Fruit fly (Drosophila melanogaster) whole organism, embryonic: Measurements from ENCODE around the gene Sec61alpha.

ENCODE experiments used
- Antp ChIP-seq: fragments of 200-800 bp; sonication (Bioruptor generic); optimal IDR thresholded peaks from 3 replicates; lab custom pipeline; 2016; ENCODE audit warnings: missing biosample characterization, missing genetic modification characterization
- CG1024 ChIP-seq: fragments of 200-800 bp; sonication (Bioruptor generic); IDR thresholded peaks from 2 replicates; pipeline ENCODE4 v1.3.6; 2022; ENCODE audit warnings: missing biosample characterization, missing genetic modification characterization
- CG13296 ChIP-seq: fragments of 200-800 bp; sonication (Bioruptor generic); optimal IDR thresholded peaks from 3 replicates; lab custom pipeline; 2018; ENCODE audit warnings: missing biosample characterization, mild to moderate bottlenecking, missing genetic modification characterization
- CG14965 ChIP-seq: fragments of 200-800 bp; sonication (Bioruptor generic); optimal IDR thresholded peaks from 2 replicates; lab custom pipeline; 2016; ENCODE audit warnings: missing biosample characterization, missing genetic modification characterization, borderline replicate concordance
- CG15011 ChIP-seq: fragments of 200-800 bp; sonication (Bioruptor generic); optimal IDR thresholded peaks from 3 replicates; lab custom pipeline; 2018; ENCODE audit warnings: missing biosample characterization, mild to moderate bottlenecking, missing genetic modification characterization
- CG15696 ChIP-seq: fragments of 200-800 bp; sonication (Bioruptor generic); optimal IDR thresholded peaks from 2 replicates; lab custom pipeline; 2019; ENCODE audit warnings: missing biosample characterization, mild to moderate bottlenecking, missing genetic modification characterization, moderate library complexity
- CG1792 ChIP-seq: fragments of 200-800 bp; sonication (Bioruptor generic); optimal IDR thresholded peaks from 2 replicates; lab custom pipeline; 2016; ENCODE audit warnings: missing biosample characterization, missing genetic modification characterization
- CG33213 ChIP-seq: fragments of 200-800 bp; sonication (Bioruptor generic); optimal IDR thresholded peaks from 3 replicates; lab custom pipeline; 2016; ENCODE audit warnings: missing biosample characterization, missing genetic modification characterization
- CG33557 ChIP-seq: fragments of 200-800 bp; sonication (Bioruptor generic); optimal IDR thresholded peaks from 2 replicates; lab custom pipeline; 2019; ENCODE audit warnings: missing biosample characterization, mild to moderate bottlenecking, missing genetic modification characterization, moderate library complexity
- CG3995 ChIP-seq: fragments of 200-800 bp; sonication (Bioruptor generic); optimal IDR thresholded peaks from 3 replicates; lab custom pipeline; 2016; ENCODE audit warnings: missing biosample characterization, missing genetic modification characterization
- CG4360 ChIP-seq: fragments of 200-800 bp; sonication (Bioruptor generic); IDR thresholded peaks from 2 replicates; pipeline ENCODE4 v1.3.6; 2022; ENCODE audit warnings: missing biosample characterization, missing genetic modification characterization
- CG6175 ChIP-seq: fragments of 200-800 bp; sonication (Bioruptor generic); IDR thresholded peaks from 3 replicates; pipeline ENCODE4 v1.3.6; 2022; ENCODE audit warnings: missing biosample characterization, missing genetic modification characterization
- CG7357 ChIP-seq: fragments of 200-800 bp; sonication (Bioruptor generic); IDR thresholded peaks from 3 replicates; pipeline ENCODE4 v1.3.6; 2022; ENCODE audit warnings: missing biosample characterization, missing genetic modification characterization
- CG8359 ChIP-seq: fragments of 200-800 bp; sonication (Bioruptor generic); optimal IDR thresholded peaks from 2 replicates; lab custom pipeline; 2017; ENCODE audit warnings: missing biosample characterization, mild to moderate bottlenecking, missing genetic modification characterization, borderline replicate concordance
- Dref ChIP-seq: fragments of 200-800 bp; sonication (Bioruptor generic); IDR thresholded peaks from 2 replicates; pipeline ENCODE4 v1.3.6; 2022; ENCODE audit warnings: missing biosample characterization, missing genetic modification characterization
- Elba2 ChIP-seq: fragments of 200-800 bp; sonication (Bioruptor generic); optimal IDR thresholded peaks from 3 replicates; lab custom pipeline; 2016; ENCODE audit warnings: missing biosample characterization, missing genetic modification characterization
- Fer2 ChIP-seq: fragments of 200-800 bp; sonication (Bioruptor generic); optimal IDR thresholded peaks from 2 replicates; lab custom pipeline; 2018; ENCODE audit warnings: missing biosample characterization, mild to moderate bottlenecking, missing genetic modification characterization, moderate library complexity
- HLH4C ChIP-seq: fragments of 200-800 bp; sonication (Bioruptor generic); IDR thresholded peaks from 3 replicates; pipeline ENCODE4 v1.3.6; 2022; ENCODE audit warnings: missing biosample characterization, missing genetic modification characterization; ENCODE audit not compliant: partially characterized antibody
- HLH54F ChIP-seq: fragments of 200-800 bp; sonication (Bioruptor generic); optimal IDR thresholded peaks from 3 replicates; lab custom pipeline; 2016; ENCODE audit warnings: missing biosample characterization, missing genetic modification characterization
- HmgD ChIP-seq: fragments of 200-800 bp; sonication (Bioruptor generic); optimal IDR thresholded peaks from 3 replicates; lab custom pipeline; 2016; ENCODE audit warnings: missing biosample characterization, missing genetic modification characterization
- Lpt ChIP-seq: fragments of >200 bp; optimal IDR thresholded peaks from 2 replicates; lab custom pipeline; 2018; ENCODE audit warnings: missing biosample characterization, missing genetic modification characterization
- Mad ChIP-seq: fragments of 200-800 bp; sonication (Bioruptor generic); optimal IDR thresholded peaks from 2 replicates; lab custom pipeline; 2016; ENCODE audit warnings: missing biosample characterization, missing genetic modification characterization
- Mrtf ChIP-seq: fragments of 200-800 bp; sonication (Bioruptor generic); IDR thresholded peaks from 3 replicates; pipeline ENCODE4 v1.3.6; 2022; ENCODE audit warnings: missing biosample characterization, missing genetic modification characterization
- Neu2 ChIP-seq: fragments of 200-800 bp; sonication (Bioruptor generic); optimal IDR thresholded peaks from 3 replicates; lab custom pipeline; 2016; ENCODE audit warnings: missing biosample characterization, missing genetic modification characterization, borderline replicate concordance
- Nf-YC ChIP-seq: fragments of 200-800 bp; optimal IDR thresholded peaks from 3 replicates; lab custom pipeline; 2019; ENCODE audit warnings: missing biosample characterization, mild to moderate bottlenecking, missing genetic modification characterization, moderate library complexity
- Ravus ChIP-seq: fragments of 200-800 bp; sonication (Bioruptor generic); IDR thresholded peaks from 2 replicates; pipeline ENCODE4 v1.3.6; 2022; ENCODE audit warnings: missing biosample characterization, missing genetic modification characterization
- Spps ChIP-seq: fragments of 200-800 bp; sonication (Bioruptor generic); optimal IDR thresholded peaks from 2 replicates; lab custom pipeline; 2018; ENCODE audit warnings: missing biosample characterization, mild to moderate bottlenecking, missing genetic modification characterization
- Sry-β ChIP-seq: fragments of 200-800 bp; sonication (Bioruptor generic); optimal IDR thresholded peaks from 2 replicates; lab custom pipeline; 2018; ENCODE audit warnings: missing biosample characterization, mild to moderate bottlenecking, missing genetic modification characterization, moderate library complexity
- Taf1 ChIP-seq: fragments of 200-800 bp; sonication (Bioruptor generic); IDR thresholded peaks from 2 replicates; pipeline ENCODE4 v1.3.6; 2022; ENCODE audit warnings: missing biosample characterization, missing genetic modification characterization
- Usf ChIP-seq: fragments of 200-800 bp; sonication (Bioruptor generic); optimal IDR thresholded peaks from 2 replicates; lab custom pipeline; 2017; ENCODE audit warnings: missing genotype, missing biosample characterization, missing genetic modification characterization
- abd-A ChIP-seq: fragments of 200-800 bp; sonication (Bioruptor generic); optimal IDR thresholded peaks from 3 replicates; lab custom pipeline; 2019; ENCODE audit warnings: missing biosample characterization, mild to moderate bottlenecking, missing genetic modification characterization, moderate library complexity
- ci ChIP-seq: fragments of 200-800 bp; sonication (Bioruptor generic); IDR thresholded peaks from 3 replicates; pipeline ENCODE4 v1.3.6; 2022; ENCODE audit warnings: missing biosample characterization, missing genetic modification characterization
- corto ChIP-seq: fragments of 200-800 bp; sonication (Bioruptor generic); optimal IDR thresholded peaks from 2 replicates; lab custom pipeline; 2016; ENCODE audit warnings: missing biosample characterization, mild to moderate bottlenecking, missing genetic modification characterization, moderate library complexity
- jumu ChIP-seq: fragments of 200-800 bp; sonication (Bioruptor generic); optimal IDR thresholded peaks from 3 replicates; lab custom pipeline; 2016; ENCODE audit warnings: missing biosample characterization, missing genetic modification characterization
- lilli ChIP-seq: fragments of 200-800 bp; sonication (Bioruptor generic); optimal IDR thresholded peaks from 3 replicates; lab custom pipeline; 2016; ENCODE audit warnings: missing biosample characterization, missing genetic modification characterization
- lov ChIP-seq, 2 experiments: fragments of 200-800 bp in 1 of 2; fragments of >200 bp in 1 of 2; sonication (Bioruptor generic) in 1 of 2; IDR thresholded peaks in 1 of 2; optimal IDR thresholded peaks in 1 of 2; 2 replicates in 1 of 2; 3 replicates in 1 of 2; pipeline versions ENCODE4 v1.3.6 to Lab custom; 2017 to 2022; ENCODE audit warnings: missing biosample characterization in 1 of 2, missing genetic modification characterization in 1 of 2
- mirr ChIP-seq: fragments of 200-800 bp; sonication (Bioruptor generic); optimal IDR thresholded peaks from 3 replicates; lab custom pipeline; 2018; ENCODE audit warnings: missing biosample characterization, mild to moderate bottlenecking, missing genetic modification characterization
- oc ChIP-seq: fragments of 200-800 bp; sonication (Bioruptor generic); optimal IDR thresholded peaks from 2 replicates; lab custom pipeline; 2018; ENCODE audit warnings: missing biosample characterization, mild to moderate bottlenecking, missing genetic modification characterization, moderate library complexity
- pros ChIP-seq: fragments of 200-800 bp; sonication (Bioruptor generic); optimal IDR thresholded peaks from 3 replicates; lab custom pipeline; 2019; ENCODE audit warnings: missing biosample characterization, mild to moderate bottlenecking, missing genetic modification characterization, moderate library complexity
- rib ChIP-seq: fragments of 200-800 bp; sonication (Bioruptor generic); IDR thresholded peaks from 2 replicates; pipeline ENCODE4 v1.3.6; 2022; ENCODE audit warnings: missing biosample characterization, missing genetic modification characterization
- sd ChIP-seq: fragments of 200-800 bp; sonication (Bioruptor generic); optimal IDR thresholded peaks from 3 replicates; lab custom pipeline; 2018; ENCODE audit warnings: missing biosample characterization, mild to moderate bottlenecking, missing genetic modification characterization, moderate library complexity
- shn ChIP-seq: fragments of 200-800 bp; sonication (Bioruptor generic); optimal IDR thresholded peaks from 3 replicates; lab custom pipeline; 2016; ENCODE audit warnings: missing biosample characterization, missing genetic modification characterization
- tin ChIP-seq: fragments of 200-800 bp; sonication (Bioruptor generic); optimal IDR thresholded peaks from 3 replicates; lab custom pipeline; 2016; ENCODE audit warnings: missing biosample characterization, missing genetic modification characterization
- tup ChIP-seq: fragments of 200-800 bp; sonication (Bioruptor generic); optimal IDR thresholded peaks from 2 replicates; lab custom pipeline; 2016; ENCODE audit warnings: missing biosample characterization, mild to moderate bottlenecking, missing genetic modification characterization, moderate library complexity
- vfl ChIP-seq: fragments of 200-800 bp; sonication (Bioruptor generic); optimal IDR thresholded peaks from 2 replicates; lab custom pipeline; 2016; ENCODE audit warnings: missing biosample characterization, missing genetic modification characterization
- wek ChIP-seq: fragments of 200-800 bp; sonication (Bioruptor generic); optimal IDR thresholded peaks from 3 replicates; lab custom pipeline; 2018; ENCODE audit warnings: missing biosample characterization, mild to moderate bottlenecking, missing genetic modification characterization, moderate library complexity
- zen2 ChIP-seq: fragments of 200-800 bp; sonication (Bioruptor generic); IDR thresholded peaks from 3 replicates; pipeline ENCODE4 v1.3.6; 2022; ENCODE audit warnings: missing biosample characterization, missing genetic modification characterization; ENCODE audit not compliant: partially characterized antibody
- zf30C ChIP-seq: fragments of 200-800 bp; sonication (Bioruptor generic); optimal IDR thresholded peaks from 3 replicates; lab custom pipeline; 2018; ENCODE audit warnings: missing biosample characterization, mild to moderate bottlenecking, missing genetic modification characterization

Gene Sec61alpha

dm6 chr2L:6480212-6480994 lies at the start of gene Sec61alpha, which contains the start of gene Daxx (continued):
- TF ChIP-seq HLH54F (peak; percentile 94), Fer2 (peak; percentile 77), Spps (tag; lab: Kevin White, UChicago) (peak; percentile 75), CG7357 (GFP tag; lab: Robert Waterston, UW) (peak; percentile 67; the same call in 2 of the 3 replicates), CG6175 (GFP tag; lab: Robert Waterston, UW) (peak; percentile 64), rib (GFP tag; lab: Robert Waterston, UW) (peak; percentile 71), pros (GFP tag; lab: Kevin White, UChicago) (no peak), CG8359 (GFP tag; lab: Kevin White, UChicago) (peak; percentile 10), CG33557 (GFP tag; lab: Kevin White, UChicago) (peak; percentile 50), wek (GFP tag; lab: Kevin White, UChicago) (peak; percentile 12), Dref (GFP tag; lab: Robert Waterston, UW) (peak; percentile 67), mirr (GFP tag; lab: Kevin White, UChicago) (peak; percentile 36), lov (optimal IDR thresholded peaks at IDR 0.05; lab: Kevin White, UChicago) (no peak), lov (GFP tag; IDR thresholded peaks at IDR 0.05; lab: Robert Waterston, UW) (0 out of 3 replicates have a peak, but pooled peaks have one; percentile 61), CG3995 (GFP tag; lab: Kevin White, UChicago) (peak; percentile 52), CG13296 (GFP tag; lab: Kevin White, UChicago) (peak; percentile 76), jumu (GFP tag; lab: Kevin White, UChicago) (peak; percentile 91), Mrtf (GFP tag; lab: Robert Waterston, UW) (peak; percentile 53; the same call in 2 of the 3 replicates), zf30C (GFP tag; lab: Kevin White, UChicago) (no peak), CG4360 (GFP tag; lab: Robert Waterston, UW) (no peak), HLH4C (GFP tag; lab: Robert Waterston, UW) (peak; percentile 99), Sry-β (peak; percentile 35), vfl (GFP tag; lab: Kevin White, UChicago) (peak; percentile 87), CG15696 (tag; lab: Kevin White, UChicago) (peak; percentile 72), lilli (peak; percentile 94), abd-A (tag; lab: Kevin White, UChicago) (peak; percentile 51), CG1024 (GFP tag; lab: Robert Waterston, UW) (peak; percentile 68), CG1792 (GFP tag; lab: Kevin White, UChicago) (peak; percentile 71), oc (tag; lab: Kevin White, UChicago) (peak; percentile 71), CG14965 (GFP tag; lab: Kevin White, UChicago) (peak; percentile 17), sd (tag; lab: Kevin White, UChicago) (peak; percentile 46), Mad (GFP tag; lab: Kevin White, UChicago) (peak; percentile 82), corto (GFP tag; lab: Kevin White, UChicago) (peak; percentile 79), ci (peak; percentile 79), Lpt (no peak), tup (peak; percentile 69), Taf1 (GFP tag; lab: Robert Waterston, UW) (peak; percentile 78), Neu2 (peak; percentile 36), tin (GFP tag; lab: Kevin White, UChicago) (peak; percentile 86), Ravus (GFP tag; lab: Robert Waterston, UW) (peak; percentile 45), Antp (GFP tag; lab: Kevin White, UChicago) (peak; percentile 93), shn (GFP tag; lab: Kevin White, UChicago) (peak; percentile 94), zen2 (peak; percentile 99), Nf-YC (peak; percentile 78), CG15011 (peak; percentile 68), Elba2 (GFP tag; lab: Kevin White, UChicago) (peak; percentile 43), HmgD (peak; percentile 85), CG33213 (peak; percentile 91), Usf (GFP tag; lab: Kevin White, UChicago) (peak; percentile 70)
